Worm (Caenorhabditis elegans) whole organism, L2 larva: ENCODE data around the gene T12B5.15.
"Not testable (repeated sequence)": the region's sequence is repeated elsewhere in the genome, so short reads cannot be mapped to it uniquely, and the experiment has no call there.

ENCODE experiments used
- ama-1 ChIP-seq: fragments of 150-350 bp; optimal IDR thresholded peaks from 2 replicates; lab custom pipeline; 2018; ENCODE audit warnings: inconsistent platforms
- ceh-82 ChIP-seq: fragments of 150-350 bp; optimal IDR thresholded peaks from 2 replicates; lab custom pipeline; 2014; ENCODE audit warnings: missing biosample characterization, missing genetic modification characterization
- gmeb-1 ChIP-seq: fragments of 150-350 bp; optimal IDR thresholded peaks from 2 replicates; lab custom pipeline; 2014; ENCODE audit warnings: missing biosample characterization, missing genetic modification characterization
- lin-11 ChIP-seq: fragments of 150-350 bp; sonication (generic microtip); optimal IDR thresholded peaks from 2 replicates; lab custom pipeline; 2014; ENCODE audit warnings: missing biosample characterization, missing genetic modification characterization, inconsistent platforms, mixed read lengths
- lin-39 ChIP-seq: fragments of 150-350 bp; optimal IDR thresholded peaks from 2 replicates; lab custom pipeline; 2014; ENCODE audit warnings: missing biosample characterization, missing genetic modification reagents, missing genetic modification characterization
- nhr-11 ChIP-seq: fragments of 150-350 bp; optimal IDR thresholded peaks from 2 replicates; lab custom pipeline; 2014; ENCODE audit warnings: missing biosample characterization, missing genetic modification characterization
- nhr-237 ChIP-seq: fragments of 150-350 bp; optimal IDR thresholded peaks from 2 replicates; lab custom pipeline; 2014; ENCODE audit warnings: missing biosample characterization, missing genetic modification characterization
- unc-39 ChIP-seq: fragments of 150-350 bp; optimal IDR thresholded peaks from 2 replicates; lab custom pipeline; 2014; ENCODE audit warnings: missing biosample characterization, missing genetic modification characterization

DNA sequence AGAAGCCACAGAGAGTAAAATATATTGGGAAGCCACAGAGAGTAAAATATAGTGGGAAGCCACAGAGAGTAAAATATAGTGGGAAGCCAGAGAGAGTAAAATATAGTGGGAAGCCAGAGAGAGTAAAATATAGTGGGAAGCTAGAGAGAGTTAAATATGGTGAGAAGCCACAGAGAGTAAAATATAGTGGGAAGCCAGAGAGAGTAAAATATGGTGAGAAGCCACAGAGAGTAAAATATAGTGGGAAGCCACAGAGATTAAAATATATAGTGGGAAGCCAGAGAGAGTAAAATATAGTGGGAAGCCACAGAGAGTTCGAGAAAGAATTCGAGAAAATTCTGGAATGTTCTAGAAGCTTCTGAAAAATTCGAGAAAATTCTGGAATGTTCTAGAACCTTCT, 23.0 kb downstream of the T12B5.15 start:
- TF ChIP-seq nhr-11; ceh-82 (tag; lab: Kevin White, UChicago); ama-1 (lab: Kevin White, UChicago); lin-11 (tag; lab: Kevin White, UChicago); unc-39 (tag; lab: Kevin White, UChicago); gmeb-1; nhr-237 (tag; lab: Kevin White, UChicago); lin-39 (tag; lab: Kevin White, UChicago): not testable (repeated sequence)
